Fruit fly (Drosophila melanogaster) Kc167 (cell line): ENCODE results near the gene CG33666.
"Not testable (repeated sequence)": the region's sequence is repeated elsewhere in the genome, so short reads cannot be mapped to it uniquely, and the experiment has no call there.

ENCODE experiments used
- Myc ChIP-seq: fragments of >200 bp; optimal IDR thresholded peaks from 2 replicates; lab custom pipeline; 2017; ENCODE audit warnings: missing external identifiers
- Sin3A ChIP-seq: fragments of >200 bp; optimal IDR thresholded peaks from 2 replicates; lab custom pipeline; 2018; ENCODE audit warnings: missing external identifiers
- h ChIP-seq: fragments of >200 bp; optimal IDR thresholded peaks from 3 replicates; lab custom pipeline; 2018; ENCODE audit warnings: missing external identifiers
- insv ChIP-seq: fragments of >200 bp; optimal IDR thresholded peaks from 3 replicates; lab custom pipeline; 2018; ENCODE audit warnings: missing external identifiers
- psq ChIP-seq: fragments of >200 bp; optimal IDR thresholded peaks from 2 replicates; lab custom pipeline; 2017; ENCODE audit warnings: missing external identifiers
- ttk ChIP-seq: sonication (Bioruptor generic); optimal IDR thresholded peaks from 2 replicates; lab custom pipeline; 2017; ENCODE audit warnings: missing external identifiers

The CG33666 gene

dm6 chrX:6476867-6477266, at the start of gene CG33666:
Gene CG33666 (minus strand): TSS chrX:6476967.
- not testable (repeated sequence) for TF ChIP-seq insv; Sin3A; psq (lab: Kevin White, UChicago)

dm6 chrX:6524217-6524616, 47.5 kb upstream of the CG33666 start, which contains the start of the genes CG42340 and CG3918:
Gene CG42340 (minus strand): TSS chrX:6524323.
Gene CG3918 (plus strand): TSS chrX:6524464.
- TF ChIP-seq h (lab: Kevin White, UChicago) (no peak), Myc (no peak), ttk (lab: Kevin White, UChicago) (no peak), insv (no peak), psq (lab: Kevin White, UChicago) (no peak), Sin3A (no peak)

- TF ChIP-seq insv (no peak), Sin3A (no peak), Myc (no peak), ttk (lab: Kevin White, UChicago) (no peak), h (lab: Kevin White, UChicago) (no peak), psq (lab: Kevin White, UChicago) (no peak)
Measured at dm6 chrX:6513193-6513592, 36.4 kb upstream of the CG33666 start.

- TF ChIP-seq psq (lab: Kevin White, UChicago); insv; ttk (lab: Kevin White, UChicago): not testable (repeated sequence)
Measured at dm6 chrX:6478749-6479148, 2.0 kb upstream of the CG33666 start, which contains the start of gene CG33665. Gene CG33665 (minus strand): TSS chrX:6478849.

dm6 chrX:6472278-6472677, 4.5 kb downstream of the CG33666 start, which contains the start of gene CG33667:
Gene CG33667 (minus strand): TSS chrX:6472378.
- TF ChIP-seq psq (lab: Kevin White, UChicago); Sin3A; insv: not testable (repeated sequence)

- TF ChIP-seq Myc (no peak), psq (lab: Kevin White, UChicago) (no peak), insv (no peak), ttk (lab: Kevin White, UChicago) (no peak), Sin3A (no peak), h (lab: Kevin White, UChicago) (no peak)
Measured at dm6 chrX:6457888-6458287, 18.9 kb downstream of the CG33666 start.

- TF ChIP-seq h (lab: Kevin White, UChicago) (no peak), Myc (no peak), ttk (lab: Kevin White, UChicago) (no peak), psq (lab: Kevin White, UChicago) (no peak), Sin3A (no peak), insv (no peak)
Measured at dm6 chrX:6439495-6439894, 37.3 kb downstream of the CG33666 start.
